Worm (Caenorhabditis elegans) whole organism, mixed stage, embryonic: ENCODE data around the gene slc-9B.2.

Experiments
- drap-1 ChIP-seq: fragments of 200-800 bp; sonication (Bioruptor generic); optimal IDR thresholded peaks from 3 replicates; lab custom pipeline; 2018; ENCODE audit warnings: mild to moderate bottlenecking, missing genetic modification characterization, missing compliant biosample characterization
- ham-2 ChIP-seq: fragments of 200-800 bp; sonication (Bioruptor generic); optimal IDR thresholded peaks from 2 replicates; lab custom pipeline; 2018; ENCODE audit warnings: mild to moderate bottlenecking, missing genetic modification characterization, missing compliant biosample characterization
- mep-1 ChIP-seq: fragments of 150-350 bp; optimal IDR thresholded peaks from 2 replicates; lab custom pipeline; 2017; ENCODE audit warnings: missing biosample characterization, missing genetic modification reagents, missing genetic modification characterization, inconsistent platforms
- sptf-1 ChIP-seq: sonication (generic microtip); optimal IDR thresholded peaks from 2 replicates; lab custom pipeline; 2017; ENCODE audit warnings: mild to moderate bottlenecking, missing genetic modification characterization, moderate library complexity, missing compliant biosample characterization

ce11 chrV:16388268-16388667, 49.4 kb downstream of the slc-9B.2 start, which contains the start of gene sri-65:
- TF ChIP-seq drap-1 (GFP tag; lab: Kevin White, UChicago): no peak
- TF ChIP-seq mep-1 (tag; lab: Kevin White, UChicago): no peak
- TF ChIP-seq sptf-1 (tag; lab: Kevin White, UChicago): no peak
- TF ChIP-seq ham-2 (GFP tag; lab: Kevin White, UChicago): no peak
